Worm (Caenorhabditis elegans) whole organism, L4/young adult: ENCODE results near the gene C37H5.5.

Experiments
- W03F9.2 ChIP-seq: fragments of 150-350 bp; optimal IDR thresholded peaks from 2 replicates; lab custom pipeline; 2014; ENCODE audit warnings: missing biosample characterization, missing genetic modification characterization
- him-1 ChIP-seq: sonication (generic microtip); optimal IDR thresholded peaks from 2 replicates; lab custom pipeline; 2016; ENCODE audit warnings: missing genotype, missing genetic modification reagents, missing genetic modification characterization, missing compliant biosample characterization

- TF ChIP-seq him-1 (tag; lab: Kevin White, UChicago) (no peak), W03F9.2 (peak; percentile 20)
Observed at ce11 chrV:4847424-4847823, 20.3 kb downstream of the C37H5.5 start, which contains the start of gene abhd-5.1.
